Worm (Caenorhabditis elegans) whole organism, L2 larva: ENCODE data around the gene C29E4.10.

ENCODE experiments used
- ama-1 ChIP-seq: fragments of 150-350 bp; optimal IDR thresholded peaks from 2 replicates; lab custom pipeline; 2018; ENCODE audit warnings: inconsistent platforms
- elt-1 ChIP-seq: fragments of 150-350 bp; optimal IDR thresholded peaks from 2 replicates; lab custom pipeline; 2014; ENCODE audit warnings: missing biosample characterization, missing genetic modification characterization
- nhr-237 ChIP-seq: fragments of 150-350 bp; optimal IDR thresholded peaks from 2 replicates; lab custom pipeline; 2014; ENCODE audit warnings: missing biosample characterization, missing genetic modification characterization
- nhr-6 ChIP-seq: fragments of 150-350 bp; optimal IDR thresholded peaks from 2 replicates; lab custom pipeline; 2014; ENCODE audit warnings: missing biosample characterization, missing genetic modification characterization
- unc-39 ChIP-seq: fragments of 150-350 bp; optimal IDR thresholded peaks from 2 replicates; lab custom pipeline; 2014; ENCODE audit warnings: missing biosample characterization, missing genetic modification characterization

- TF ChIP-seq nhr-6 (no peak), ama-1 (lab: Kevin White, UChicago) (no peak), elt-1 (tag; lab: Kevin White, UChicago) (no peak), unc-39 (tag; lab: Kevin White, UChicago) (no peak), nhr-237 (tag; lab: Kevin White, UChicago) (no peak)
These were observed 9.0 kb upstream of the C29E4.10 start, which contains the start of the genes C29E4.13 and npp-15 for ce11 chrIII:7928549-7929129.
